Worm (Caenorhabditis elegans): ENCODE measurements around the gene ipla-3.

DNA sequence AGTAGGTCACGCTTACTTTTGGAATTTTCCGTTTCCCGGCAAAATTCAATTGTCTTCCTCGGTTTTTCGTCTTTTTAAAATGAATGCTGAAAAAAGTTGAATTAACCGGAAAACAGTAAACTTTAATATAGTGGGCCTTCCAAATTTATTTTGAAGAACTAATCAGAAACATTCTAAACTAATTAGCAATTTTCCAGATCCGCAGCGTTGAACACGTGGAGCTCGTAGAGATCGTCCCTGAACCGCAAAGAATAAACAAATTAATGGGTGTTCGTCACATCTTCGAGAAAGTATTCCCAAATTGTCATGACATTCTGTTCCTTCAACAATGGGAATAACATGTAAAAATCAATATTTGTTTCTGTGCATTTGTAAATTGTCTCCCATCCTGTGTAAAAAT is 12.8 kb downstream of the ipla-3 start:
- TF ChIP-seq F23B12.7 (tag; optimal IDR thresholded peaks at IDR 0.05; ENCODE audit: insufficient read depth) = no peak
- TF ChIP-seq F49E8.2 (tag; optimal IDR thresholded peaks at IDR 0.05; ENCODE audit: insufficient read depth) = no peak
- TF ChIP-seq attf-5 (GFP tag; optimal IDR thresholded peaks at IDR 0.05) = no peak
- TF ChIP-seq snpc-4 (GFP tag; optimal IDR thresholded peaks at IDR 0.05) = no peak
- TF ChIP-seq snpc-4 (tag; optimal IDR thresholded peaks at IDR 0.05) = no peak
